Fruit fly (Drosophila melanogaster): ENCODE data around the gene CG15715.
A peak's percentile ranks its signal among the peaks of the same experiment; 100 is the strongest.

The CG15715 gene

DNA sequence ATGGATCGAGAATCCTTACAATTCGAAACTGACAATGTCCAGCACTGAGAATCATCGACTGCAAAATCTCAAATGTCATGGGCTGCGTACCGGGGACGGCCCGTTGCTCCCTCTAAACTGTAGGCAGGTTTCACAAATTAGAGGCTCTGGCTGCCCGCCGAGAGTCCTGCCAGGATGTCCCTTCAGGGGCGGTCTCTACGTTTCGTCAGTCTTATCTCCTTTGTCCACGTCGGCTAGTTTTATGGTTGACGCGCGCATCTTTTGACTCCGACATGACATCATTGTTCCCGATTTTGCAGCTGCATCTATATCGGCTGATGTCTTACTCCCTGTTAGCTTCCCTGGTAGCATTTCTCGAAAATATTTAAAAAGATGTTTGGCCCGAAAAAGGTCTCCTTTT lies 35.2 kb downstream of the CG15715 start (continued):
- TF ChIP-seq ssp (GFP tag; IDR thresholded peaks at IDR 0.05) (no peak), CG15479 (GFP tag; optimal IDR thresholded peaks at IDR 0.05) (peak; percentile 4), CG2889 (GFP tag; IDR thresholded peaks at IDR 0.05) (0 out of 3 replicates have a peak, but pooled peaks have one; percentile 15), Lhr (GFP tag; optimal IDR thresholded peaks at IDR 0.05) (no peak), cad (GFP tag; optimal IDR thresholded peaks at IDR 0.05) (peak; percentile 80), Side (GFP tag; optimal IDR thresholded peaks at IDR 0.05) (no peak), knrl (GFP tag; IDR thresholded peaks at IDR 0.05; ENCODE audit: partially characterized antibody) (no peak)

DNA sequence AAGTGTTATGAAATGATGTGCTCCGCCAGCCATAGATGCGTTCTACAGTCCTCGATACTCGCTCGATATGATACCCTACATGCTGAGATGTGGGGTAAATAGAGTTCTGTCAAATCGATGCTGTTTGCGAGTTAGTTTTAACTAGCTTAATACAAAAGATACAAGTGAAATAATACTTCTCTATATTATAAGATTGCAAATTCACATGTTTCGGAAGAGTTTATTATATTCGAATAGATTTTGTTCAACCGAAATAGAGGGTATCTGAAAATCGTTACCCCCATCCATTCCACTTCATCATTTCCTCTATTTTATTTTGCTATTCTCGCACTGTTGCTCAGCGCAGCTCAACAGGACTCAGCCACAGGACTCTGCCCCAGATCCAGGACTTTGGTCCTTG lies 43.0 kb downstream of the CG15715 start:
- TF ChIP-seq CG10565 (GFP tag; optimal IDR thresholded peaks at IDR 0.05) (no peak), PHDP (tag; optimal IDR thresholded peaks at IDR 0.05) (peak; percentile 23), CG6854 (GFP tag; optimal IDR thresholded peaks at IDR 0.05) (no peak), slou (GFP tag; optimal IDR thresholded peaks at IDR 0.05) (no peak), lola (GFP tag; optimal IDR thresholded peaks at IDR 0.05) (peak in 1 of 3 experiments; percentile 72), ftz-f1 (GFP tag; optimal IDR thresholded peaks at IDR 0.05) (no peak), CG3065 (GFP tag; optimal IDR thresholded peaks at IDR 0.05) (no peak), CG6683 (GFP tag; optimal IDR thresholded peaks at IDR 0.05) (no peak), ara (GFP tag; IDR thresholded peaks at IDR 0.05) (no peak), tx (GFP tag; optimal IDR thresholded peaks at IDR 0.05) (no peak), Optix (GFP tag; IDR thresholded peaks at IDR 0.05) (no peak), Hr78 (GFP tag; optimal IDR thresholded peaks at IDR 0.05) (no peak), CG14860 (GFP tag; IDR thresholded peaks at IDR 0.05; ENCODE audit: partially characterized antibody) (no peak), al (GFP tag; IDR thresholded peaks at IDR 0.05) (no peak), CG32767 (GFP tag; IDR thresholded peaks at IDR 0.05) (peak; percentile 52; the same call in 1 of the 2 replicates), CkIIα-i1 (GFP tag; IDR thresholded peaks at IDR 0.05) (no peak), gsb (GFP tag; IDR thresholded peaks at IDR 0.05) (no peak), pan (optimal IDR thresholded peaks at IDR 0.05) (peak in 1 of 2 experiments; percentile 74), pan (GFP tag; optimal IDR thresholded peaks at IDR 0.05 in 1 of 2, IDR thresholded peaks at IDR 0.05 in 1 of 2) (peak in 1 of 2 experiments; percentile 43), so (GFP tag; IDR thresholded peaks at IDR 0.05) (no peak; the same call in 2 of the 3 replicates), CG34422 (GFP tag; IDR thresholded peaks at IDR 0.05) (no peak), CG8281 (tag; optimal IDR thresholded peaks at IDR 0.05) (no peak), Blimp-1 (GFP tag; optimal IDR thresholded peaks at IDR 0.05) (peak; percentile 30), HLH4C (GFP tag; IDR thresholded peaks at IDR 0.05; ENCODE audit: partially characterized antibody) (no peak), schlank (tag; optimal IDR thresholded peaks at IDR 0.05) (no peak), CG3838 (GFP tag; optimal IDR thresholded peaks at IDR 0.05) (no peak), CG3847 (GFP tag; IDR thresholded peaks at IDR 0.05) (0 out of 2 replicates have a peak, but pooled peaks have one; percentile 16), E2f1 (GFP tag; IDR thresholded peaks at IDR 0.05) (no peak), CG13123 (GFP tag; optimal IDR thresholded peaks at IDR 0.05) (no peak), phol (tag; optimal IDR thresholded peaks at IDR 0.05) (no peak), YL-1 (GFP tag; optimal IDR thresholded peaks at IDR 0.05) (no peak), Dip3 (GFP tag; optimal IDR thresholded peaks at IDR 0.05) (no peak), Kr (GFP tag; optimal IDR thresholded peaks at IDR 0.05) (no peak), CG18764 (GFP tag; optimal IDR thresholded peaks at IDR 0.05) (no peak), CG18011 (GFP tag; optimal IDR thresholded peaks at IDR 0.05) (no peak), CG12391 (tag; optimal IDR thresholded peaks at IDR 0.05) (peak; percentile 56), Taf1 (GFP tag; IDR thresholded peaks at IDR 0.05) (no peak), CG10366 (GFP tag; IDR thresholded peaks at IDR 0.05) (peak; percentile 49; the same call in 1 of the 2 replicates), CG9609 (GFP tag; optimal IDR thresholded peaks at IDR 0.05) (no peak), ken (GFP tag; IDR thresholded peaks at IDR 0.05) (no peak), CG10267 (tag; optimal IDR thresholded peaks at IDR 0.05) (peak; percentile 39), Gug (GFP tag; IDR thresholded peaks at IDR 0.05) (no peak), dysf (GFP tag; IDR thresholded peaks at IDR 0.05) (0 out of 3 replicates have a peak, but pooled peaks have one; percentile 28)

Data from whole organism, embryonic.